Fruit fly (Drosophila melanogaster): ENCODE results near the gene CG13737.

The CG13737 gene

dm6 chr3L:13904021-13904325 lies 25.2 kb downstream of the CG13737 start (continued):
- TF ChIP-seq NFAT (GFP tag; IDR thresholded peaks at IDR 0.05), result no peak
- no peak for TF ChIP-seq Nf-YC (tag; optimal IDR thresholded peaks at IDR 0.05)
- no peak for TF ChIP-seq ems (GFP tag; optimal IDR thresholded peaks at IDR 0.05)
- no peak for TF ChIP-seq nau (GFP tag; optimal IDR thresholded peaks at IDR 0.05)
- TF ChIP-seq Side (GFP tag; optimal IDR thresholded peaks at IDR 0.05), result no peak
- no peak for TF ChIP-seq CG13296 (GFP tag; optimal IDR thresholded peaks at IDR 0.05)
- peak; percentile 34 for TF ChIP-seq Meics (GFP tag; optimal IDR thresholded peaks at IDR 0.05)
- TF ChIP-seq grau (tag; optimal IDR thresholded peaks at IDR 0.05), result peak; percentile 51
- no peak for TF ChIP-seq CG3281 (GFP tag; optimal IDR thresholded peaks at IDR 0.05)
- no peak for TF ChIP-seq hbn (GFP tag; IDR thresholded peaks at IDR 0.05; ENCODE audit: partially characterized antibody)
- TF ChIP-seq run (tag; optimal IDR thresholded peaks at IDR 0.05), result no peak
- TF ChIP-seq seq (GFP tag; IDR thresholded peaks at IDR 0.05), result no peak
- no peak for TF ChIP-seq Doc2 (GFP tag; IDR thresholded peaks at IDR 0.05)
- TF ChIP-seq cg (GFP tag; optimal IDR thresholded peaks at IDR 0.05), result no peak
- TF ChIP-seq CG15479 (GFP tag; optimal IDR thresholded peaks at IDR 0.05), result no peak
- no peak for TF ChIP-seq Opbp (GFP tag; IDR thresholded peaks at IDR 0.05; ENCODE audit: partially characterized antibody)
- no peak for TF ChIP-seq Lpt (GFP tag; optimal IDR thresholded peaks at IDR 0.05)
- TF ChIP-seq CG17912 (GFP tag; optimal IDR thresholded peaks at IDR 0.05), result no peak
- peak; percentile 33 for TF ChIP-seq CG30403 (GFP tag; optimal IDR thresholded peaks at IDR 0.05)

- TF ChIP-seq CG4707 (GFP tag; optimal IDR thresholded peaks at IDR 0.05) (no peak), CG12071 (GFP tag; optimal IDR thresholded peaks at IDR 0.05) (no peak), CG17186 (GFP tag; optimal IDR thresholded peaks at IDR 0.05) (no peak), bbx (GFP tag; IDR thresholded peaks at IDR 0.05; ENCODE audit: partially characterized antibody) (no peak), CG17385 (GFP tag; optimal IDR thresholded peaks at IDR 0.05) (peak; percentile 60), Aef1 (GFP tag; IDR thresholded peaks at IDR 0.05) (no peak), Trl (optimal IDR thresholded peaks at IDR 0.05) (peak; percentile 63 to 90), Trl (GFP tag; optimal IDR thresholded peaks at IDR 0.05) (no peak), MESR4 (GFP tag; optimal IDR thresholded peaks at IDR 0.05) (no peak), cg (GFP tag; optimal IDR thresholded peaks at IDR 0.05) (peak; percentile 21), zen (tag; optimal IDR thresholded peaks at IDR 0.05) (no peak), CG16813 (GFP tag; IDR thresholded peaks at IDR 0.05; ENCODE audit: partially characterized antibody) (no peak), CG1832 (GFP tag; optimal IDR thresholded peaks at IDR 0.05) (no peak), PHDP (tag; optimal IDR thresholded peaks at IDR 0.05) (no peak), Sin3A (optimal IDR thresholded peaks at IDR 0.05) (no peak), gcm (GFP tag; optimal IDR thresholded peaks at IDR 0.05) (no peak), grau (tag; optimal IDR thresholded peaks at IDR 0.05) (no peak), CG12104 (GFP tag; optimal IDR thresholded peaks at IDR 0.05) (no peak), Hr78 (GFP tag; optimal IDR thresholded peaks at IDR 0.05) (no peak), CG17328 (GFP tag; IDR thresholded peaks at IDR 0.05) (no peak), chn (GFP tag; optimal IDR thresholded peaks at IDR 0.05) (no peak), chinmo (GFP tag; IDR thresholded peaks at IDR 0.05; ENCODE audit: partially characterized antibody) (0 out of 4 replicates have a peak, but pooled peaks have one; percentile 64), CG6791 (GFP tag; IDR thresholded peaks at IDR 0.05; ENCODE audit: partially characterized antibody) (0 out of 3 replicates have a peak, but pooled peaks have one; percentile 45), caup (GFP tag; optimal IDR thresholded peaks at IDR 0.05; ENCODE audit: severe bottlenecking) (no peak), zen2 (GFP tag; IDR thresholded peaks at IDR 0.05; ENCODE audit: partially characterized antibody) (no peak), scrt (GFP tag; optimal IDR thresholded peaks at IDR 0.05) (no peak), Med (GFP tag) (peak; percentile 39), sd (tag; optimal IDR thresholded peaks at IDR 0.05) (no peak), z (GFP tag; IDR thresholded peaks at IDR 0.05) (peak; percentile 79), CG1024 (GFP tag; IDR thresholded peaks at IDR 0.05) (no peak), Dll (GFP tag; IDR thresholded peaks at IDR 0.05; ENCODE audit: partially characterized antibody) (no peak), gsb-n (tag; optimal IDR thresholded peaks at IDR 0.05) (no peak), CG6683 (GFP tag; optimal IDR thresholded peaks at IDR 0.05) (no peak), ERR (GFP tag; optimal IDR thresholded peaks at IDR 0.05) (no peak)
Observed at dm6 chr3L:13904426-13904825, 25.6 kb downstream of the CG13737 start.
